Worm (Caenorhabditis elegans) whole organism, young adult: ENCODE data around the gene exc-1.
A peak's percentile ranks its signal among the peaks of the same experiment; 100 is the strongest.

Source experiments
- B0019.2 ChIP-seq: fragments of 200-800 bp; sonication (Bioruptor generic); conservative IDR thresholded peaks from 2 replicates; pipeline ENCODE4 v1.3.6; 2022; ENCODE audit warnings: missing genetic modification reagents, missing genetic modification characterization, missing compliant biosample characterization
- B0035.1 ChIP-seq: sonication (generic microtip); optimal IDR thresholded peaks from 2 replicates; lab custom pipeline; 2016; ENCODE audit warnings: missing genetic modification characterization, mild to moderate bottlenecking, missing compliant biosample characterization, missing genotype, missing genetic modification reagents
- B0261.1 ChIP-seq: sonication (generic microtip); optimal IDR thresholded peaks from 2 replicates; lab custom pipeline; 2016; ENCODE audit warnings: mild to moderate bottlenecking, missing genetic modification characterization, moderate library complexity, missing compliant biosample characterization
- B0336.3 ChIP-seq: fragments of 200-800 bp; sonication (Bioruptor generic); IDR thresholded peaks from 2 replicates; pipeline ENCODE4 v1.3.6; 2022; ENCODE audit warnings: missing genetic modification characterization, missing compliant biosample characterization
- C06A6.2 ChIP-seq: fragments of 200-800 bp; sonication (Bioruptor generic); conservative IDR thresholded peaks from 2 replicates; pipeline ENCODE4 v1.3.6; 2022; ENCODE audit warnings: missing genetic modification characterization, missing compliant biosample characterization
- D2030.7 ChIP-seq: fragments of 200-800 bp; sonication (Bioruptor generic); IDR thresholded peaks from 2 replicates; pipeline ENCODE4 v1.3.6; 2022; ENCODE audit warnings: missing genetic modification reagents, missing genetic modification characterization, missing compliant biosample characterization
- F23B12.7 ChIP-seq: sonication (generic microtip); optimal IDR thresholded peaks from 2 replicates; lab custom pipeline; 2017; ENCODE audit warnings: missing genetic modification characterization, mild to moderate bottlenecking, missing compliant biosample characterization, antibody characterized with exemption, moderate library complexity; ENCODE audit not compliant: insufficient read depth
- F33H1.4 ChIP-seq: fragments of 200-800 bp; sonication (Bioruptor generic); IDR thresholded peaks from 2 replicates; pipeline ENCODE4 v1.3.6; 2022; ENCODE audit warnings: missing genetic modification reagents, missing genetic modification characterization, missing compliant biosample characterization
- F49E8.2 ChIP-seq: sonication (generic microtip); optimal IDR thresholded peaks from 3 replicates; lab custom pipeline; 2017; ENCODE audit warnings: missing genetic modification characterization, mild to moderate bottlenecking, missing compliant biosample characterization, antibody characterized with exemption, moderate library complexity; ENCODE audit not compliant: insufficient read depth
- F52B5.7 ChIP-seq: sonication (generic microtip); optimal IDR thresholded peaks from 2 replicates; lab custom pipeline; 2016; ENCODE audit warnings: mild to moderate bottlenecking, missing genetic modification characterization, missing compliant biosample characterization
- F57A8.1 ChIP-seq: fragments of 200-800 bp; sonication (Bioruptor generic); optimal IDR thresholded peaks from 2 replicates; lab custom pipeline; 2018; ENCODE audit warnings: mild to moderate bottlenecking, missing genetic modification characterization, moderate library complexity, missing compliant biosample characterization
- F57C9.4 ChIP-seq: sonication (generic microtip); optimal IDR thresholded peaks from 2 replicates; lab custom pipeline; 2017; ENCODE audit warnings: mild to moderate bottlenecking, missing genetic modification characterization, missing compliant biosample characterization
- T26A5.8 ChIP-seq: sonication (generic microtip); optimal IDR thresholded peaks from 2 replicates; lab custom pipeline; 2016; ENCODE audit warnings: missing genetic modification characterization, missing compliant biosample characterization
- Y53G8AR.9 ChIP-seq: fragments of 200-800 bp; sonication (Bioruptor generic); conservative IDR thresholded peaks from 2 replicates; pipeline ENCODE4 v1.3.6; 2022; ENCODE audit warnings: missing genetic modification reagents, missing genetic modification characterization, missing compliant biosample characterization
- Y67H2A.10 ChIP-seq: fragments of 200-800 bp; sonication (Bioruptor generic); conservative IDR thresholded peaks from 2 replicates; pipeline ENCODE4 v1.3.6; 2022; ENCODE audit warnings: missing genetic modification reagents, missing genetic modification characterization, missing compliant biosample characterization
- ZK185.1 ChIP-seq: sonication (generic microtip); optimal IDR thresholded peaks from 2 replicates; lab custom pipeline; 2016; ENCODE audit warnings: mild to moderate bottlenecking, missing genetic modification characterization, missing compliant biosample characterization; ENCODE audit not compliant: poor library complexity, severe bottlenecking
- aptf-2 ChIP-seq: fragments of 200-800 bp; sonication (Bioruptor generic); conservative IDR thresholded peaks from 2 replicates; pipeline ENCODE4 v1.3.6; 2022; ENCODE audit warnings: missing genetic modification reagents, missing genetic modification characterization, missing compliant biosample characterization
- bed-1 ChIP-seq: fragments of 200-800 bp; sonication (Bioruptor generic); IDR thresholded peaks from 2 replicates; pipeline ENCODE4 v1.3.6; 2022; ENCODE audit warnings: missing genetic modification reagents, missing genetic modification characterization, missing compliant biosample characterization
- ceh-100 ChIP-seq: fragments of 200-800 bp; sonication (Bioruptor generic); IDR thresholded peaks from 2 replicates; pipeline ENCODE4 v1.3.6; 2022; ENCODE audit warnings: missing genetic modification reagents, missing genetic modification characterization, missing compliant biosample characterization
- ceh-27 ChIP-seq: fragments of 200-800 bp; sonication (Bioruptor generic); optimal IDR thresholded peaks from 2 replicates; lab custom pipeline; 2018; ENCODE audit warnings: mild to moderate bottlenecking, missing genetic modification characterization, moderate library complexity, missing compliant biosample characterization
- ceh-91 ChIP-seq: fragments of 200-800 bp; sonication (Bioruptor generic); IDR thresholded peaks from 2 replicates; pipeline ENCODE4 v1.3.6; 2022; ENCODE audit warnings: missing genetic modification reagents, missing genetic modification characterization, missing compliant biosample characterization
- dox-1 ChIP-seq: fragments of 200-800 bp; sonication (Bioruptor generic); IDR thresholded peaks from 2 replicates; pipeline ENCODE4 v1.3.6; 2022; ENCODE audit warnings: missing genetic modification reagents, missing genetic modification characterization, missing compliant biosample characterization
- egl-18 ChIP-seq: fragments of 200-800 bp; sonication (Bioruptor generic); IDR thresholded peaks from 2 replicates; pipeline ENCODE4 v1.3.6; 2022; ENCODE audit warnings: missing genetic modification reagents, missing genetic modification characterization, missing compliant biosample characterization
- him-1 ChIP-seq: sonication (generic microtip); optimal IDR thresholded peaks from 2 replicates; lab custom pipeline; 2016; ENCODE audit warnings: missing genotype, missing genetic modification reagents, missing genetic modification characterization, missing compliant biosample characterization
- hlh-26 ChIP-seq: fragments of 200-800 bp; sonication (Bioruptor generic); conservative IDR thresholded peaks from 2 replicates; pipeline ENCODE4 v1.3.6; 2022; ENCODE audit warnings: missing genetic modification reagents, missing genetic modification characterization, missing compliant biosample characterization
- hmg-1.2 ChIP-seq: fragments of 200-800 bp; sonication (Bioruptor generic); IDR thresholded peaks from 2 replicates; pipeline ENCODE4 v1.3.6; 2022; ENCODE audit warnings: missing genetic modification reagents, missing genetic modification characterization, missing compliant biosample characterization
- hmg-20 ChIP-seq: fragments of 200-800 bp; sonication (Bioruptor generic); IDR thresholded peaks from 2 replicates; pipeline ENCODE4 v1.3.6; 2022; ENCODE audit warnings: missing genetic modification reagents, missing genetic modification characterization, missing compliant biosample characterization
- hrde-1 ChIP-seq: sonication (generic microtip); optimal IDR thresholded peaks from 2 replicates; lab custom pipeline; 2016; ENCODE audit warnings: missing genetic modification characterization, mild to moderate bottlenecking, missing compliant biosample characterization, moderate library complexity, missing genotype, missing genetic modification reagents, borderline replicate concordance
- lin-35 ChIP-seq, 3 experiments: fragments of 150-350 bp in 2 of 3; sonication (generic microtip) in 1 of 3; optimal IDR thresholded peaks; 2 replicates each; lab custom pipeline; 2014 to 2018; ENCODE audit warnings: missing biosample characterization in 3 of 3, missing genetic modification characterization in 3 of 3, missing genetic modification reagents in 3 of 3
- lir-1 ChIP-seq: fragments of 200-800 bp; sonication (Bioruptor generic); conservative IDR thresholded peaks from 2 replicates; pipeline ENCODE4 v1.3.6; 2022; ENCODE audit warnings: missing genetic modification reagents, missing genetic modification characterization, missing compliant biosample characterization
- lsy-27 ChIP-seq: sonication (generic microtip); optimal IDR thresholded peaks from 2 replicates; lab custom pipeline; 2017; ENCODE audit warnings: missing genetic modification characterization, mild to moderate bottlenecking, missing compliant biosample characterization, antibody characterized with exemption, missing genotype, borderline replicate concordance; ENCODE audit not compliant: insufficient read depth
- madf-8 ChIP-seq: fragments of 200-800 bp; sonication (Bioruptor generic); conservative IDR thresholded peaks from 2 replicates; pipeline ENCODE4 v1.3.6; 2022; ENCODE audit warnings: missing genetic modification reagents, missing genetic modification characterization, missing compliant biosample characterization
- mcd-1 ChIP-seq: fragments of 200-800 bp; sonication (Bioruptor generic); IDR thresholded peaks from 2 replicates; pipeline ENCODE4 v1.3.6; 2022; ENCODE audit warnings: missing genetic modification reagents, missing genetic modification characterization, missing compliant biosample characterization
- mxl-1 ChIP-seq: sonication (generic microtip); optimal IDR thresholded peaks from 2 replicates; lab custom pipeline; 2016; ENCODE audit warnings: missing genetic modification characterization, missing compliant biosample characterization
- nfya-1 ChIP-seq: sonication (generic microtip); optimal IDR thresholded peaks from 2 replicates; lab custom pipeline; 2017; ENCODE audit warnings: antibody characterized with exemption, missing compliant biosample characterization, missing genetic modification characterization, borderline replicate concordance; ENCODE audit not compliant: insufficient read depth
- nfya-2 ChIP-seq: fragments of 200-800 bp; sonication (Bioruptor generic); IDR thresholded peaks from 2 replicates; pipeline ENCODE4 v1.3.6; 2022; ENCODE audit warnings: missing genetic modification reagents, missing genetic modification characterization, missing compliant biosample characterization
- nhr-90 ChIP-seq: sonication (generic microtip); optimal IDR thresholded peaks from 2 replicates; lab custom pipeline; 2016; ENCODE audit warnings: missing genotype, mild to moderate bottlenecking, missing genetic modification characterization, missing compliant biosample characterization
- pbrm-1 ChIP-seq: fragments of 200-800 bp; sonication (Bioruptor generic); IDR thresholded peaks from 2 replicates; pipeline ENCODE4 v1.3.6; 2022; ENCODE audit warnings: missing genetic modification reagents, missing genetic modification characterization, missing compliant biosample characterization
- snpc-1.3 ChIP-seq: sonication (generic microtip); optimal IDR thresholded peaks from 2 replicates; lab custom pipeline; 2017; ENCODE audit warnings: missing genetic modification characterization, mild to moderate bottlenecking, missing compliant biosample characterization, antibody characterized with exemption, moderate library complexity, missing genotype, missing genetic modification reagents; ENCODE audit not compliant: insufficient read depth
- somi-1 ChIP-seq: fragments of 200-800 bp; sonication (Bioruptor generic); optimal IDR thresholded peaks from 2 replicates; lab custom pipeline; 2018; ENCODE audit warnings: mild to moderate bottlenecking, missing genetic modification characterization, missing compliant biosample characterization
- tbx-9 ChIP-seq: sonication (generic microtip); optimal IDR thresholded peaks from 2 replicates; lab custom pipeline; 2016; ENCODE audit warnings: borderline replicate concordance, missing genetic modification characterization, inconsistent platforms, missing compliant biosample characterization
- unc-62 ChIP-seq: fragments of 150-350 bp; optimal IDR thresholded peaks from 2 replicates; lab custom pipeline; 2014; ENCODE audit warnings: missing biosample characterization, missing genetic modification reagents, missing genetic modification characterization
- xnd-1 ChIP-seq: sonication (generic microtip); optimal IDR thresholded peaks from 2 replicates; lab custom pipeline; 2016; ENCODE audit warnings: missing genotype, missing genetic modification reagents, missing genetic modification characterization, missing compliant biosample characterization
- ztf-6 ChIP-seq: fragments of 200-800 bp; sonication (Bioruptor generic); IDR thresholded peaks from 2 replicates; pipeline ENCODE4 v1.3.6; 2022; ENCODE audit warnings: missing genetic modification reagents, missing genetic modification characterization, missing compliant biosample characterization

The exc-1 gene

DNA sequence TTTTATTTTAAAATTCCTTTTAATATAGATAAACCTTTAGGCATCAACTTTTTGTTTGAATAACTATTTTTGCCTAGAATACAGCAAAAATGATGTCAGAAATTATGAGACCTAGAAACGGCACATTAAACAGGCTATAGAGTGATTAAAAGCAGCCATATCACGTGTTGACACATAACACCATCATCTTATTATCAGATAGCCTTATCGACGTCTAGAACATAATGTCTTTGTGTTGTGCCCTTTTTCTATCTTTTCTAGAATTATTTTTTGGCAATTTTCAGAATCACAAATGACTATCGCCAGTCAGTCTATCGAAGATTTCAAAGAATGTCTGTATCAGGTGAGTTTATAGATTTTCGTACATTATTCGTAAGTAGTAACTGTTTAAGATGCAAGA, 16.9 kb upstream of the exc-1 start:
- TF ChIP-seq B0035.1 (no peak), dox-1 (GFP tag; lab: Robert Waterston, UW) (no peak), B0336.3 (GFP tag; lab: Robert Waterston, UW) (no peak), lir-1 (GFP tag; lab: Robert Waterston, UW) (no peak), nfya-1 (tag; lab: Kevin White, UChicago) (no peak), hrde-1 (tag; lab: Kevin White, UChicago) (no peak), unc-62 (no peak), F57A8.1 (GFP tag; lab: Kevin White, UChicago) (no peak), mxl-1 (tag; lab: Kevin White, UChicago) (no peak), aptf-2 (GFP tag; lab: Robert Waterston, UW) (no peak), snpc-1.3 (tag; lab: Kevin White, UChicago) (no peak), ztf-6 (GFP tag; lab: Robert Waterston, UW) (no peak), hlh-26 (no peak)
- TF ChIP-seq, all 124 proteins: peak for 0

- TF ChIP-seq D2030.7 (GFP tag; lab: Robert Waterston, UW) (no peak), madf-8 (GFP tag; lab: Robert Waterston, UW) (no peak), Y67H2A.10 (no peak), lin-35 (GFP tag; optimal IDR thresholded peaks at IDR 0.05; lab: Kevin White, UChicago) (no peak), ceh-27 (GFP tag; lab: Kevin White, UChicago) (no peak), B0261.1 (tag; lab: Kevin White, UChicago) (no peak), F49E8.2 (tag; lab: Kevin White, UChicago) (no peak), F23B12.7 (tag; lab: Kevin White, UChicago) (no peak), xnd-1 (tag; lab: Kevin White, UChicago) (no peak), lsy-27 (tag; lab: Kevin White, UChicago) (no peak), Y53G8AR.9 (GFP tag; lab: Robert Waterston, UW) (no peak), him-1 (tag; lab: Kevin White, UChicago) (no peak), ceh-100 (no peak), F33H1.4 (GFP tag; lab: Robert Waterston, UW) (no peak)
Measured at ce11 chrX:15493322-15493721, 16.1 kb upstream of the exc-1 start, which contains the start of gene gob-1. Gene gob-1, plus strand, starts transcription at chrX:15493602.

DNA sequence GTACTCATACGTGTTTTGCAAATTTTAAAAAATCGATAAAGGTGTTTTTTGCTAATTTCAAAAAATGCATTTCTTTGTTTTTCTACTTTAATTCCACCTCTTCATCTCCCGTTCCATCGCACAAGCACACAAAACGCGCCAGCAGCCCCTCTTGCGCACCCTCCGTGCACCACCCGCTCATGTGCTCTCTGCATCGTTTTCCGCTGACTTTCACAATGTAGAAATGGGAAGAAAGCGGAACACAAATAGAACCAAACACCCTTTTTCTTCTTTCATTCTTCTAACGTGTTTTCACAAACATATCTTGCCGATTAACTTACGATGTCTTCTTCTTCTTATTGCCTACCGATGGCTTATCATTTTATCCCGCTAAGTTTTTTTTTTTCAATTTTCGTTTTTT, 15.6 kb upstream of the exc-1 start:
- TF ChIP-seq B0019.2 (GFP tag; lab: Robert Waterston, UW) (no peak), nhr-90 (tag; lab: Kevin White, UChicago) (peak; percentile 32), B0035.1 (no peak), him-1 (tag; lab: Kevin White, UChicago) (no peak), ZK185.1 (tag; lab: Kevin White, UChicago) (peak; percentile 49), Y67H2A.10 (0 out of 2 replicates have a peak, but pooled peaks have one; percentile 13), T26A5.8 (tag; lab: Kevin White, UChicago) (no peak), mcd-1 (GFP tag; lab: Robert Waterston, UW) (peak; percentile 83), nfya-2 (GFP tag; lab: Robert Waterston, UW) (no peak), xnd-1 (tag; lab: Kevin White, UChicago) (no peak), C06A6.2 (peak; percentile 76), bed-1 (GFP tag; lab: Robert Waterston, UW) (no peak), F52B5.7 (tag; lab: Kevin White, UChicago) (no peak), D2030.7 (GFP tag; lab: Robert Waterston, UW) (no peak), F57C9.4 (tag; lab: Kevin White, UChicago) (no peak), egl-18 (GFP tag; lab: Robert Waterston, UW) (0 out of 2 replicates have a peak, but pooled peaks have one; percentile 46), ceh-91 (GFP tag; lab: Robert Waterston, UW) (no peak), pbrm-1 (peak; percentile 76), hmg-1.2 (GFP tag; lab: Robert Waterston, UW) (peak; percentile 44; the same call in 1 of the 2 replicates), somi-1 (GFP tag; lab: Kevin White, UChicago) (peak; percentile 61), B0261.1 (tag; lab: Kevin White, UChicago) (no peak), hmg-20 (GFP tag; lab: Robert Waterston, UW) (no peak), mxl-1 (tag; lab: Kevin White, UChicago) (no peak), tbx-9 (tag; lab: Kevin White, UChicago) (no peak)
